Fruit fly (Drosophila melanogaster): ENCODE data around the gene CG14218.

Gene CG14218

DNA sequence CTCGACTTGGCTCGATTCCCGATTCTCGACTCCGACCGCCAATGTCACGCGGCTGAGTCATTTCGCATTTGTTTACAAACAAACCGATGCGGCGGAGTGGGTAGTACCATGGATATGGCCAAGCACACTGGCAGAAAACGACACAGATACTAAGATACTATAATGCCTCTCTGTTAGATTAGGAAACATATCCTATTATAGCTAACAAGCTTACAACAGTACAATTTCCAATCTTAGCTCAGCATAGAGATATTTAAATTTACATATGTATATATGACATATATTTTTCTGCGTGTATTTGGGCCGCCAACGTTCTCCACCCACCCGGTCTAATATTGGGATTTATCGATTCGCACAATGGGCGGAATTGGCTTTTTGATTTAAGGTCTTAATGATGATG lies 22.2 kb upstream of the CG14218 start (continued):
- TF ChIP-seq CG9215 (GFP tag; IDR thresholded peaks at IDR 0.05) (peak; percentile 73), yki (optimal IDR thresholded peaks at IDR 0.05) (no peak), CG31441 (GFP tag; IDR thresholded peaks at IDR 0.05) (peak; percentile 78), danr (GFP tag; IDR thresholded peaks at IDR 0.05) (peak; percentile 53), CG10543 (GFP tag; optimal IDR thresholded peaks at IDR 0.05) (peak; percentile 66), CG8290 (GFP tag; optimal IDR thresholded peaks at IDR 0.05) (peak; percentile 25), CG8290 (tag; optimal IDR thresholded peaks at IDR 0.05) (peak in 1 of 2 experiments; percentile 84), Oli (tag; optimal IDR thresholded peaks at IDR 0.05) (peak; percentile 78), NC2β (GFP tag; optimal IDR thresholded peaks at IDR 0.05) (no peak), Opbp (GFP tag; IDR thresholded peaks at IDR 0.05; ENCODE audit: partially characterized antibody) (no peak), ind (GFP tag; optimal IDR thresholded peaks at IDR 0.05) (peak; percentile 76), Gug (GFP tag; IDR thresholded peaks at IDR 0.05) (peak; percentile 70; the same call in 3 of the 4 replicates), CG17359 (tag; optimal IDR thresholded peaks at IDR 0.05) (peak; percentile 81), CG3163 (GFP tag; optimal IDR thresholded peaks at IDR 0.05) (no peak), nerfin-2 (GFP tag; IDR thresholded peaks at IDR 0.05; ENCODE audit: partially characterized antibody) (no peak), pfk (GFP tag; optimal IDR thresholded peaks at IDR 0.05) (no peak), CG10979 (tag; optimal IDR thresholded peaks at IDR 0.05) (peak; percentile 65), pum (GFP tag; optimal IDR thresholded peaks at IDR 0.05) (peak; percentile 49), sna (GFP tag; IDR thresholded peaks at IDR 0.05; ENCODE audit: partially characterized antibody) (no peak), CG8765 (GFP tag; IDR thresholded peaks at IDR 0.05) (peak; percentile 39; the same call in 1 of the 2 replicates), CG12071 (GFP tag; optimal IDR thresholded peaks at IDR 0.05) (peak; percentile 77), CG32532 (GFP tag; IDR thresholded peaks at IDR 0.05) (peak; percentile 89), br (optimal IDR thresholded peaks at IDR 0.05) (no peak), onecut (GFP tag; IDR thresholded peaks at IDR 0.05) (peak; percentile 54), pnt (GFP tag; optimal IDR thresholded peaks at IDR 0.05) (peak; percentile 43), tio (GFP tag; optimal IDR thresholded peaks at IDR 0.05) (peak; percentile 72), Hr51 (GFP tag; optimal IDR thresholded peaks at IDR 0.05) (peak; percentile 43 to 77), tap (tag; optimal IDR thresholded peaks at IDR 0.05) (peak; percentile 72), run (tag; optimal IDR thresholded peaks at IDR 0.05) (peak; percentile 34), CG7357 (GFP tag; IDR thresholded peaks at IDR 0.05) (peak; percentile 56; the same call in 1 of the 3 replicates), H2.0 (GFP tag; IDR thresholded peaks at IDR 0.05) (peak; percentile 71), CoRest (tag; optimal IDR thresholded peaks at IDR 0.05) (peak; percentile 70), CG12744 (GFP tag; optimal IDR thresholded peaks at IDR 0.05) (peak; percentile 42), CG11398 (GFP tag; optimal IDR thresholded peaks at IDR 0.05) (no peak), pzg (GFP tag; optimal IDR thresholded peaks at IDR 0.05) (no peak), CG30403 (GFP tag; optimal IDR thresholded peaks at IDR 0.05) (peak; percentile 74), tin (GFP tag; optimal IDR thresholded peaks at IDR 0.05) (peak; percentile 73), PHDP (tag; optimal IDR thresholded peaks at IDR 0.05) (peak; percentile 71), dm (GFP tag; optimal IDR thresholded peaks at IDR 0.05) (no peak), CG9609 (GFP tag; optimal IDR thresholded peaks at IDR 0.05) (no peak), bbx (GFP tag; IDR thresholded peaks at IDR 0.05; ENCODE audit: partially characterized antibody) (no peak), CG6854 (GFP tag; optimal IDR thresholded peaks at IDR 0.05) (peak; percentile 39), dimm (GFP tag; IDR thresholded peaks at IDR 0.05) (peak; percentile 36; the same call in 1 of the 2 replicates), dysf (GFP tag; IDR thresholded peaks at IDR 0.05) (peak; percentile 86), NfI (GFP tag; optimal IDR thresholded peaks at IDR 0.05) (peak; percentile 80), CG12219 (GFP tag; optimal IDR thresholded peaks at IDR 0.05) (peak; percentile 53), CG6254 (GFP tag; optimal IDR thresholded peaks at IDR 0.05) (peak; percentile 39), CG8089 (GFP tag; optimal IDR thresholded peaks at IDR 0.05) (no peak), CG3838 (GFP tag; optimal IDR thresholded peaks at IDR 0.05) (no peak), twi (tag; optimal IDR thresholded peaks at IDR 0.05) (no peak), CG12104 (GFP tag; optimal IDR thresholded peaks at IDR 0.05) (peak; percentile 30), Ravus (GFP tag; IDR thresholded peaks at IDR 0.05) (peak; percentile 55)

Data from whole organism, embryonic.